Worm (Caenorhabditis elegans) whole organism, L2 larva: ENCODE data around the gene xtr-1.

ENCODE experiments used
- ama-1 ChIP-seq: fragments of 150-350 bp; optimal IDR thresholded peaks from 2 replicates; lab custom pipeline; 2018; ENCODE audit warnings: inconsistent platforms
- ceh-82 ChIP-seq: fragments of 150-350 bp; optimal IDR thresholded peaks from 2 replicates; lab custom pipeline; 2014; ENCODE audit warnings: missing biosample characterization, missing genetic modification characterization
- egl-27 ChIP-seq: sonication (generic microtip); optimal IDR thresholded peaks from 3 replicates; lab custom pipeline; 2017; ENCODE audit warnings: missing biosample characterization, missing genetic modification reagents, missing genetic modification characterization
- mab-5 ChIP-seq: fragments of 150-350 bp; optimal IDR thresholded peaks from 2 replicates; lab custom pipeline; 2014; ENCODE audit warnings: missing biosample characterization, missing genetic modification characterization
- nhr-129 ChIP-seq: fragments of 150-350 bp; optimal IDR thresholded peaks from 2 replicates; lab custom pipeline; 2014; ENCODE audit warnings: missing biosample characterization, missing genetic modification characterization
- nhr-237 ChIP-seq: fragments of 150-350 bp; optimal IDR thresholded peaks from 2 replicates; lab custom pipeline; 2014; ENCODE audit warnings: missing biosample characterization, missing genetic modification characterization
- snpc-4 ChIP-seq: fragments of 150-350 bp; optimal IDR thresholded peaks from 2 replicates; lab custom pipeline; 2014; ENCODE audit warnings: missing biosample characterization, missing genetic modification characterization
- ztf-11 ChIP-seq: sonication (generic microtip); optimal IDR thresholded peaks from 2 replicates; lab custom pipeline; 2017; ENCODE audit warnings: missing biosample characterization, missing genetic modification characterization

DNA sequence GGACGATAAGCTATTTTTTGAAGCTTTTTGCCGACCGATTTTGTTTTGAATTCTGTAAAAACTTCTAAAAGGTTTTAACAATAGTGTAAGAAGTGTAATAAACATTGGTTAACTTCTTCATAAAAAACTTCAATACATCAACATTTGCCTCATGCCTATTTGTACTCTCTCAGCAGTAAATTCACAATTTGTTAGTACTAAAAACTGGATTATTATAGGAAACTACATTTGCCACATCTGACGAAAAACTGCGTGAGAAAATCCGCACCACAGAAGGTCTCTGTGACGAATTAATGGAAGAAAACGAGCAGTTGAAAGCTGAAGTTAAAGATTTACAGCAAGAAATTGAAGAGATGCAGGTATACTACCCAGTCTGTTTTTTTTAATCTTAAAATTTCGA lies 25.1 kb upstream of the xtr-1 start:
- TF ChIP-seq nhr-237 (no peak), snpc-4 (tag; lab: Kevin White, UChicago) (no peak), nhr-129 (tag; lab: Kevin White, UChicago) (no peak), ama-1 (no peak), egl-27 (no peak), mab-5 (no peak), ztf-11 (no peak), ceh-82 (no peak)
